Comparison of ENCODE assay signal across 2 fruit fly cellular contexts in genomic region chr2L:5463029-5463428, dm6.
TF ChIP-seq lines count a peak whose summit lies in the region.

No protein-coding gene starts in this region.

- TF ChIP-seq CTCF in whole organism, embryonic (GFP tag; optimal IDR thresholded peaks at IDR 0.05; lab: Kevin White, UChicago): no peak

TF ChIP-seq in whole organism, adult, 20 proteins besides CTCF, POLR2A, EP300 and RAD21:
- TF ChIP-seq bab1 (GFP tag; optimal IDR thresholded peaks at IDR 0.05; lab: Kevin White, UChicago): peak; percentile 33
- no peak for TF ChIP-seq pad (GFP tag; optimal IDR thresholded peaks at IDR 0.05; lab: Kevin White, UChicago)
- peak; percentile 98 for TF ChIP-seq tj (GFP tag; optimal IDR thresholded peaks at IDR 0.05; lab: Kevin White, UChicago)

TF ChIP-seq in whole organism, embryonic, 481 proteins besides CTCF, POLR2A, EP300 and RAD21:
- TF ChIP-seq sens (GFP tag; lab: Kevin White, UChicago) (peak; percentile 39), eyg (GFP tag; optimal IDR thresholded peaks at IDR 0.05; lab: Kevin White, UChicago) (no peak), CG9876 (GFP tag; optimal IDR thresholded peaks at IDR 0.05; lab: Kevin White, UChicago) (no peak)
